Worm (Caenorhabditis elegans): ENCODE measurements around the gene ptr-13.

Gene ptr-13

DNA sequence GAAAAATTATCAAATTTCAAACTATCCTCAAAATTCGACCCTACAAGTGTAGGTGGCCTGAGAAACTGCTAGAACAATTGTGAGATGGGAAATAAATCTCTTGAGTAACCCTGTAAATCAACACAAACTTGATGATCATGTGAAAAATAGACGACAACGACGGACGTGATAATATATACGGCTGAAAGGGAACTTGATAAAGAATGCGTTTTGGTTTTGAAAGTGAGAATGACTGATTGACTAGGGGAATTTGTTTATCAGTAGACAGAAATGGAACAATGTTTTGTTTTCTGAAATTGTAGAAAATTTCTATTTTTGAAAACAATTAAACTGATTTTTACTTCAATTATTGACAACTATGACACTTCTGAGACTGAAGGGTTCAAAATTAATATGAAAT lies 31.2 kb upstream of the ptr-13 start:
- no peak for TF ChIP-seq ceh-45 (GFP tag; IDR thresholded peaks at IDR 0.05)
- no peak for TF ChIP-seq ref-2 (tag; optimal IDR thresholded peaks at IDR 0.05)

DNA sequence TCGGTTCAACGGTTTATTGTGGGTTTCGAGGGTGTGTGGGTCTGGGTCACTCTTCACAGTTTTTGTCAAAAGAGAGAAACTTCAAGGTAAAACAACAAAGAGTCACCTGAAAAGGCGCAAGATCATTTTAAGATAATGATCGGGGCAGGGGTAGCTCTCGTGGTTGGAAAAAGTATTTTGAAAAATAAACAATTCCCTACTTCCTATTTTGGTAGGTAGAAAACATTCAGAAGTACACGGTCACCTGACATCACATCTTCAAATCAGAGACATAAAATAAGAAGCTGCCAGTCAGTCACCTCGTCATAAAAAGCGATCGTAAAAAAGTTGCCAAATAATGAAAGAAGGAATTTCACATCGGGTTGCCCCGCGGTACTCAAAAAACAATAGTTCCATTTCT lies 30.2 kb upstream of the ptr-13 start:
- TF ChIP-seq pros-1 (tag; optimal IDR thresholded peaks at IDR 0.05) (no peak), zip-5 (tag; optimal IDR thresholded peaks at IDR 0.05) (no peak), ref-2 (tag; optimal IDR thresholded peaks at IDR 0.05) (no peak), pag-3 (tag; optimal IDR thresholded peaks at IDR 0.05; ENCODE audit: borderline replicate concordance) (no peak), unc-42 (tag; optimal IDR thresholded peaks at IDR 0.05) (no peak), nfya-1 (tag; optimal IDR thresholded peaks at IDR 0.05) (no peak), ceh-6 (GFP tag; optimal IDR thresholded peaks at IDR 0.05) (no peak), hlh-15 (tag; optimal IDR thresholded peaks at IDR 0.05) (no peak), nhr-232 (tag; optimal IDR thresholded peaks at IDR 0.05) (no peak), sox-2 (GFP tag; IDR thresholded peaks at IDR 0.05) (no peak), fkh-10 (GFP tag; optimal IDR thresholded peaks at IDR 0.05) (no peak), ceh-34 (tag; optimal IDR thresholded peaks at IDR 0.05) (no peak), ztf-16 (tag; optimal IDR thresholded peaks at IDR 0.05) (no peak), pqm-1 (tag; optimal IDR thresholded peaks at IDR 0.05) (no peak)

DNA sequence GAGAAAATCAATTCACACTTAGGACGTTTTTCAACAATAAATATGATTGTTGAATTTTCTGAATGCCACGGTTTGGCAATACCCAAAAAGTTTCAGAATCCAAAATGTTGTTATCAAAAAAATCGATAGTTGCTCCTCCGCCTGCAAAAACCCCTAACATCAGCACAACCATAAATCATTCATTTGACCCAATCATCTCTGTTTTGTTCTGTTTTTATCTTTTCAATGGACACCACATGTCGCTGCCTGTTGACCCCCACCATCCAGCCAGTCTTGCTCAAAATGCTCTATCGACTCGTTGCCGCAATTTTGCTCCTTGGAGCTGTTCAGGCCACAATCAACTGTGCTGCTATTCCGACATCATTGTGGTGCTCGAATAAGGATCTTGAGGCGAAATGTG lies 25.7 kb upstream of the ptr-13 start, which contains the start of gene F37H8.5:
Gene F37H8.5, plus strand, starts transcription at position 181 of the 400 bp plus-strand sequence.
- TF ChIP-seq ztf-16 (tag; optimal IDR thresholded peaks at IDR 0.05) = no peak
- no peak for TF ChIP-seq ceh-6 (GFP tag; optimal IDR thresholded peaks at IDR 0.05)
- no peak for TF ChIP-seq hlh-8 (tag; optimal IDR thresholded peaks at IDR 0.05)
- TF ChIP-seq ceh-34 (tag; optimal IDR thresholded peaks at IDR 0.05) = no peak
- TF ChIP-seq hlh-6 (tag; optimal IDR thresholded peaks at IDR 0.05) = no peak
- no peak for TF ChIP-seq che-1 (tag; optimal IDR thresholded peaks at IDR 0.05)
- no peak for TF ChIP-seq elt-4 (tag; optimal IDR thresholded peaks at IDR 0.05)
- TF ChIP-seq nfya-1 (tag; optimal IDR thresholded peaks at IDR 0.05) = no peak
- TF ChIP-seq C38D4.7 (GFP tag; optimal IDR thresholded peaks at IDR 0.05) = no peak
- TF ChIP-seq pqm-1 (tag; optimal IDR thresholded peaks at IDR 0.05) = no peak
- TF ChIP-seq lim-6 (tag; optimal IDR thresholded peaks at IDR 0.05) = no peak

DNA sequence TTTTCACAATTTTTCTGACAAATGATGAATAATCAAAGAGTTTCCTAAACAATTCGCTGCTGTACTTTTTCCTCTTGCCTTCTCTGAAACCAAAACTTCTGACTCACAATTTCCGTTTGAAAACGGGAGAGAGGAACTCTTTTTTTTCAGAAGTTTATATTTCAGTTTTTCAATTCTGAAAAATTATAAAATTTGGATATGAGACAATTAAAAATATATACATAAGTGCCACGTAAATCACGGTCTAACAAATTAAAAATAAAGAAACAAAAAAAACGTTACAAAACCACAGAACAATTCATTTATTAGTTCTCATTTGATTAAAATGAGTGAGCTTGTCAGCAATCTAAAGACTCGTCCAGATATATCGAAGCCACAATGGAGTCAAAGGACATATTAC lies 23.4 kb upstream of the ptr-13 start, which contains the start of gene sfxn-1.2:
Gene sfxn-1.2, plus strand, starts transcription at position 301 of the 400 bp plus-strand sequence.
- TF ChIP-seq eyg-1 (tag; optimal IDR thresholded peaks at IDR 0.05) (no peak), hlh-13 (GFP tag; optimal IDR thresholded peaks at IDR 0.05) (no peak), pag-3 (tag; optimal IDR thresholded peaks at IDR 0.05; ENCODE audit: borderline replicate concordance) (no peak), hlh-15 (tag; optimal IDR thresholded peaks at IDR 0.05) (no peak)

DNA sequence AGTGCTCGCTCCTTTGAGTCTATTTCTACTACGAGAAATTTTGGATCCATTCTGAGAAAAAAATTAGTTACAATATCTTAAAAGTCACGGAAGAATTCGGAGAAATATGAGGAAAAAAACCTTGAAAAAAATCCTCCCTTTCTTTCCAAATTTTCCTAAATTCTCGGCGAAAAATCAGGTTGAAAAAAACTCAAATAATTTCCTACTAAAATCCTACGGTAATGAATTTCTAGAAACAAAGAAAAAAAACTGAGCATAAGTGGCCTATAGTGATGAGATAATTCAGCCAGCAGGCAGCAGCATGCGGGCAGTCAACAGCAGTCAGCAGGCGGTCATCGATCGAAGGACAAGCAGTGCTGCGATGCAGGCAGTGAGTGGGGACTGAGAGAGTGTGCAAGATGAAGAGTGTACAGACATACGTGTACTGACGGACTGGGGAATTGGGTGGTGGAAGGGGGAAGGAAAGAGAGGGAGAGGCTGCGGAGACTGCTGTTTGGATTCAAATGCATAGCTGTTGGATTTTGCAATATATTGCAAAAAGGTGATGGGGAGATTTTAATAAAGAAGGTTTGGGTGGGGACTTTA lies 22.6 kb upstream of the ptr-13 start, which contains the start of gene lir-3:
Gene lir-3, minus strand, starts transcription at position 51 of the 585 bp plus-strand sequence.
- TF ChIP-seq ref-2 (tag; optimal IDR thresholded peaks at IDR 0.05) (peak; percentile 65), rnt-1 (tag; optimal IDR thresholded peaks at IDR 0.05) (peak; percentile 0), ama-1 (optimal IDR thresholded peaks at IDR 0.05) (no peak), lim-6 (tag; optimal IDR thresholded peaks at IDR 0.05) (no peak), ceh-14 (tag; optimal IDR thresholded peaks at IDR 0.05) (no peak), sdc-2 (tag; optimal IDR thresholded peaks at IDR 0.05) (peak; percentile 44), pha-4 (tag; optimal IDR thresholded peaks at IDR 0.05) (no peak), ceh-45 (GFP tag; IDR thresholded peaks at IDR 0.05) (no peak), nhr-11 (tag; optimal IDR thresholded peaks at IDR 0.05) (no peak), unc-3 (GFP tag; conservative IDR thresholded peaks at IDR 0.05) (no peak), unc-3 (tag; optimal IDR thresholded peaks at IDR 0.05) (no peak), pros-1 (tag; optimal IDR thresholded peaks at IDR 0.05) (peak; percentile 24), ceh-18 (tag; optimal IDR thresholded peaks at IDR 0.05) (peak; percentile 39), ahr-1 (tag; optimal IDR thresholded peaks at IDR 0.05) (no peak), F13H6.1 (tag; optimal IDR thresholded peaks at IDR 0.05) (no peak), hlh-15 (tag; optimal IDR thresholded peaks at IDR 0.05) (no peak), ets-4 (tag; optimal IDR thresholded peaks at IDR 0.05) (no peak), odd-2 (tag; optimal IDR thresholded peaks at IDR 0.05) (no peak), pax-1 (tag; optimal IDR thresholded peaks at IDR 0.05) (no peak), ceh-19 (GFP tag; optimal IDR thresholded peaks at IDR 0.05) (no peak), che-1 (tag; optimal IDR thresholded peaks at IDR 0.05) (no peak), ceh-48 (tag; optimal IDR thresholded peaks at IDR 0.05) (peak; percentile 47), lin-11 (tag; optimal IDR thresholded peaks at IDR 0.05) (no peak), ztf-16 (tag; optimal IDR thresholded peaks at IDR 0.05) (no peak), ceh-6 (GFP tag; optimal IDR thresholded peaks at IDR 0.05) (no peak), nfya-1 (tag; optimal IDR thresholded peaks at IDR 0.05) (peak; percentile 50), C08G9.2 (tag; optimal IDR thresholded peaks at IDR 0.05) (peak; percentile 26), K02D7.2 (tag; optimal IDR thresholded peaks at IDR 0.05) (no peak), hlh-30 (tag; optimal IDR thresholded peaks at IDR 0.05; ENCODE audit: insufficient read depth) (peak; percentile 24)

Data from whole organism, late embryonic.